Fruit fly (Drosophila melanogaster): Measurements from ENCODE around the gene NijA.

dm6 chr3L:10686625-10687024, 10.1 kb downstream of the NijA start:
- no peak for TF ChIP-seq CG8478 (optimal IDR thresholded peaks at IDR 0.05)
- TF ChIP-seq CTCF (optimal IDR thresholded peaks at IDR 0.05): no peak
